Fruit fly (Drosophila melanogaster) whole organism, prepupa: ENCODE measurements around the gene CG32599.

Experiments used
- Blimp-1 ChIP-seq: fragments of 200-800 bp; sonication (Bioruptor generic); optimal IDR thresholded peaks from 3 replicates; lab custom pipeline; 2017; ENCODE audit warnings: missing biosample characterization, missing genetic modification characterization, mild to moderate bottlenecking, moderate library complexity, missing genetic modification reagents
- CG10631 ChIP-seq: fragments of 200-800 bp; sonication (Bioruptor generic); optimal IDR thresholded peaks from 2 replicates; lab custom pipeline; 2016; ENCODE audit warnings: missing biosample characterization, missing genetic modification characterization
- CG11762 ChIP-seq: fragments of 200-800 bp; sonication (Bioruptor generic); optimal IDR thresholded peaks from 3 replicates; lab custom pipeline; 2016; ENCODE audit warnings: missing biosample characterization, missing genetic modification characterization; ENCODE audit not compliant: insufficient read depth
- CG15336 ChIP-seq: fragments of 200-800 bp; sonication (Bioruptor generic); IDR thresholded peaks from 2 replicates; pipeline ENCODE4 v1.3.6; 2022; ENCODE audit warnings: missing biosample characterization, missing genetic modification characterization
- CG1621 ChIP-seq: fragments of 200-800 bp; sonication (Bioruptor generic); optimal IDR thresholded peaks from 3 replicates; lab custom pipeline; 2018; ENCODE audit warnings: missing biosample characterization, mild to moderate bottlenecking, missing genetic modification characterization
- CG3032 ChIP-seq: fragments of 200-800 bp; optimal IDR thresholded peaks from 2 replicates; lab custom pipeline; 2019; ENCODE audit warnings: missing biosample characterization, mild to moderate bottlenecking, missing genetic modification characterization, moderate library complexity
- CG31627 ChIP-seq: fragments of 200-800 bp; sonication (Bioruptor generic); optimal IDR thresholded peaks from 3 replicates; lab custom pipeline; 2016; ENCODE audit warnings: missing biosample characterization, missing genetic modification characterization
- CG34406 ChIP-seq: fragments of 200-800 bp; sonication (Bioruptor generic); optimal IDR thresholded peaks from 3 replicates; lab custom pipeline; 2016; ENCODE audit warnings: missing biosample characterization, missing genetic modification characterization
- CG3919 ChIP-seq: fragments of 200-800 bp; sonication (Bioruptor generic); optimal IDR thresholded peaks from 3 replicates; lab custom pipeline; 2016; ENCODE audit warnings: missing biosample characterization, missing genetic modification characterization
- CG4318 ChIP-seq: fragments of 200-800 bp; sonication (Bioruptor generic); optimal IDR thresholded peaks from 3 replicates; lab custom pipeline; 2017; ENCODE audit warnings: missing biosample characterization, mild to moderate bottlenecking, missing genetic modification characterization
- CG6163 ChIP-seq: fragments of 200-800 bp; sonication (Bioruptor generic); IDR thresholded peaks from 3 replicates; pipeline ENCODE4 v1.3.6; 2022; ENCODE audit warnings: missing biosample characterization, missing genetic modification characterization
- CG6276 ChIP-seq: fragments of 200-800 bp; sonication (Bioruptor generic); optimal IDR thresholded peaks from 2 replicates; lab custom pipeline; 2017; ENCODE audit warnings: missing biosample characterization, mild to moderate bottlenecking, missing genetic modification characterization
- CG6854 ChIP-seq: fragments of 200-800 bp; sonication (Bioruptor generic); optimal IDR thresholded peaks from 2 replicates; lab custom pipeline; 2017; ENCODE audit warnings: missing biosample characterization, mild to moderate bottlenecking, missing genetic modification characterization
- CG7368 ChIP-seq: fragments of 200-800 bp; sonication (Bioruptor generic); optimal IDR thresholded peaks from 3 replicates; lab custom pipeline; 2016; ENCODE audit warnings: missing biosample characterization, missing genetic modification characterization
- CG8119 ChIP-seq: fragments of 200-800 bp; sonication (Bioruptor generic); IDR thresholded peaks from 3 replicates; pipeline ENCODE4 v1.3.6; 2022; ENCODE audit warnings: missing biosample characterization, missing genetic modification characterization
- CG8632 ChIP-seq: fragments of 200-800 bp; sonication (Bioruptor generic); optimal IDR thresholded peaks from 3 replicates; lab custom pipeline; 2016; ENCODE audit warnings: missing biosample characterization, missing genetic modification characterization
- CG9139 ChIP-seq: fragments of 200-800 bp; sonication (Bioruptor generic); optimal IDR thresholded peaks from 3 replicates; lab custom pipeline; 2017; ENCODE audit warnings: missing biosample characterization, mild to moderate bottlenecking, missing genetic modification characterization
- Eip75B ChIP-seq: fragments of 200-800 bp; sonication (Bioruptor generic); optimal IDR thresholded peaks from 3 replicates; lab custom pipeline; 2016; ENCODE audit warnings: missing biosample characterization, missing genetic modification characterization
- Eip78C ChIP-seq: fragments of 200-800 bp; sonication (Bioruptor generic); peaks from one replicate; lab custom pipeline; 2016; ENCODE audit warnings: missing biosample characterization, missing genetic modification characterization
- Ets96B ChIP-seq: fragments of 200-800 bp; optimal IDR thresholded peaks from 2 replicates; lab custom pipeline; 2019; ENCODE audit warnings: missing biosample characterization, mild to moderate bottlenecking, missing genetic modification characterization, moderate library complexity
- Gug ChIP-seq: fragments of 200-800 bp; sonication (Bioruptor generic); IDR thresholded peaks from 2 replicates; pipeline ENCODE4 v1.3.6; 2022; ENCODE audit warnings: missing biosample characterization, missing genetic modification characterization
- Hr4 ChIP-seq: fragments of 200-800 bp; sonication (Bioruptor generic); optimal IDR thresholded peaks from 3 replicates; lab custom pipeline; 2016; ENCODE audit warnings: missing biosample characterization, missing genetic modification characterization
- Lpt ChIP-seq: fragments of 200-800 bp; sonication (Bioruptor generic); optimal IDR thresholded peaks from 3 replicates; lab custom pipeline; 2016; ENCODE audit warnings: missing biosample characterization, missing genetic modification characterization
- Met ChIP-seq: fragments of 200-800 bp; sonication (Bioruptor generic); optimal IDR thresholded peaks from 3 replicates; lab custom pipeline; 2016; ENCODE audit warnings: missing biosample characterization, missing genetic modification characterization
- OdsH ChIP-seq: fragments of 200-800 bp; sonication (Bioruptor generic); optimal IDR thresholded peaks from 3 replicates; lab custom pipeline; 2016; ENCODE audit warnings: missing biosample characterization, missing genetic modification characterization
- Smox ChIP-seq: fragments of 200-800 bp; sonication (Bioruptor generic); optimal IDR thresholded peaks from 3 replicates; lab custom pipeline; 2016; ENCODE audit warnings: missing biosample characterization, missing genetic modification characterization
- Sox102F ChIP-seq: fragments of 200-800 bp; sonication (Bioruptor generic); optimal IDR thresholded peaks from 2 replicates; lab custom pipeline; 2016; ENCODE audit warnings: missing biosample characterization, mild to moderate bottlenecking, missing genetic modification characterization
- Sox14 ChIP-seq: fragments of 200-800 bp; sonication (Bioruptor generic); optimal IDR thresholded peaks from 3 replicates; lab custom pipeline; 2016; ENCODE audit warnings: missing biosample characterization, missing genetic modification characterization
- Sox15 ChIP-seq: fragments of 200-800 bp; sonication (Bioruptor generic); optimal IDR thresholded peaks from 3 replicates; lab custom pipeline; 2016; ENCODE audit warnings: missing biosample characterization, missing genetic modification characterization
- achi ChIP-seq: fragments of 200-800 bp; sonication (Bioruptor generic); optimal IDR thresholded peaks from 3 replicates; lab custom pipeline; 2016; ENCODE audit warnings: missing biosample characterization, missing genetic modification characterization
- dsx ChIP-seq: fragments of 200-800 bp; optimal IDR thresholded peaks from 3 replicates; lab custom pipeline; 2019; ENCODE audit warnings: missing biosample characterization, mild to moderate bottlenecking, missing genetic modification characterization, moderate library complexity; ENCODE audit not compliant: poor library complexity, severe bottlenecking
- eg ChIP-seq: fragments of 200-800 bp; sonication (Bioruptor generic); IDR thresholded peaks from 3 replicates; pipeline ENCODE4 v1.3.6; 2022; ENCODE audit warnings: missing biosample characterization, missing genetic modification characterization
- esn ChIP-seq: fragments of 200-800 bp; sonication (Bioruptor generic); optimal IDR thresholded peaks from 2 replicates; lab custom pipeline; 2016; ENCODE audit warnings: missing biosample characterization, mild to moderate bottlenecking, missing genetic modification characterization, moderate library complexity
- fd85E ChIP-seq: fragments of 200-800 bp; sonication (Bioruptor generic); optimal IDR thresholded peaks from 3 replicates; lab custom pipeline; 2016; ENCODE audit warnings: missing biosample characterization, missing genetic modification characterization
- fkh ChIP-seq: fragments of 200-800 bp; sonication (Bioruptor generic); optimal IDR thresholded peaks from 3 replicates; lab custom pipeline; 2017; ENCODE audit warnings: missing biosample characterization, mild to moderate bottlenecking, missing genetic modification characterization, moderate library complexity
- lz ChIP-seq: fragments of 200-800 bp; sonication (Bioruptor generic); optimal IDR thresholded peaks from 3 replicates; lab custom pipeline; 2016; ENCODE audit warnings: missing biosample characterization, missing genetic modification characterization
- net ChIP-seq: fragments of 200-800 bp; sonication (Bioruptor generic); optimal IDR thresholded peaks from 3 replicates; lab custom pipeline; 2016; ENCODE audit warnings: missing biosample characterization, missing genetic modification characterization
- ss ChIP-seq, 2 experiments: fragments of 200-800 bp; sonication (Bioruptor generic); optimal IDR thresholded peaks; 2 replicates in 1 of 2; 3 replicates in 1 of 2; lab custom pipeline; 2017 to 2018; ENCODE audit warnings: mild to moderate bottlenecking in 2 of 2, missing biosample characterization in 2 of 2, missing genetic modification characterization in 2 of 2, moderate library complexity in 1 of 2
- svp ChIP-seq: fragments of 200-800 bp; sonication (Bioruptor generic); peaks from one replicate; lab custom pipeline; 2016; ENCODE audit warnings: missing biosample characterization, missing genetic modification characterization

CG32599 gene

DNA sequence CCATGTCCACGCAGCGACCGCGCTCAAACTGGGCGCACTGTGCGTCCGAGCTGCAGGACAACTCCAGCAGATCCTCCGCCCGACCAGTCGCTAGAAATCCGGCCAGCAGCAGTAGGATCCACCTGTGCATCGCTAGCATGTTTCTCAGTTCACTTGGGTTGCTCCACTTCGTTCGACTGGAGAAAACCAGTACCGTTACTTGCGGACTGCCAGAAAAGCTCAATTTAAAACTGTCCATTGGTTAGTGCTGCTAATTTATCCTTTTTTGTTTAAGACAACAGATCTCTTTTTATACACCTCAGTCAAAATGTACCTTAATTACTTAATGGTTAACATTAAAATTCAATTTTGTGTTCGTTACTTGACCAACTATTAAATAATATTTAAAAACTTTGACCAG is 17.8 kb upstream of the CG32599 start, which contains the start of gene CG11674:
TSS of gene CG11674 (minus strand) at position 215 of the 400 bp plus-strand sequence.
- TF ChIP-seq Sox14 (GFP tag; lab: Kevin White, UChicago), result no peak
- no peak for TF ChIP-seq CG15336 (GFP tag; lab: Robert Waterston, UW)
- TF ChIP-seq Lpt, result no peak
- TF ChIP-seq fd85E (GFP tag; lab: Kevin White, UChicago), result no peak
- TF ChIP-seq CG1621, result no peak
- no peak for TF ChIP-seq Gug (GFP tag; lab: Robert Waterston, UW)
- TF ChIP-seq OdsH (GFP tag; lab: Kevin White, UChicago), result no peak
- TF ChIP-seq svp, result no peak

DNA sequence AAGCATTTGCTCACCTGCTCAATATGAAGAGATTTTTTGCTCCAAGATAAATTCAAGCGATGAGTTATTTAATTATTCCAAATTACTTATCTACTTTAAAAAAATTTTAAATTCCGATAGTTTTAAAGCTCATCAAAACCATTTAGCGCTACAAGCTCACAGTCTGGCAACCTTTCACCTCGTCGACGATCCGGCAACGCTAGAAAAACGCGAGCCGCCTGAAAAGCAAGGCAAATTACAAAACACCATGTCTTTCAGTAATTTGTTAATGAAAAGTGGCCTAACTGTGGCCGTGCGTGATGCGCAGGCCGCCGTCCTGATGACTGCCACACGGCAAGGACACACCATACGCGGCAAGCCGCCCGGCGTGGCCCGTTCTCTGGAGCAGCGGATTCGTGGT is 17.4 kb upstream of the CG32599 start, which contains the start of gene mRpL38:
TSS of gene mRpL38 (plus strand) at position 197 of the 400 bp plus-strand sequence.
- TF ChIP-seq svp, result peak; percentile 26
- no peak for TF ChIP-seq Smox

DNA sequence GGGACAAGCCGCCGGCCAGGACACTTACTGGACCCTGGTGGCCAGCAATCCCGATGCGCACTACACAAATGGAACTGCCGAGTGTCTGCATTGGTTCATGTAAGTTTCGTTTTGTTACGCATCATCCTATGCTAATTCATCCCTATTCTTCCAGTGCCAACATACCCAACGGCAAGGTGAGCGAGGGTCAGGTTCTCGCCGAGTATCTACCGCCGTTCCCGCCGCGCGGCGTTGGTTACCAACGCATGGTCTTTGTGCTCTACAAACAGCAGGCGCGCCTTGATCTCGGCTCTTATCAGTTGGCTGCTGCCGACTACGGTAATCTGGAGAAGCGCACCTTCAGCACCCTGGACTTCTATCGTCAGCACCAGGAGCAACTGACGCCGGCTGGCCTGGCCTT is 16.4 kb upstream of the CG32599 start:
- no peak for TF ChIP-seq Sox102F (GFP tag; lab: Kevin White, UChicago)
- peak; percentile 94 for TF ChIP-seq svp

DNA sequence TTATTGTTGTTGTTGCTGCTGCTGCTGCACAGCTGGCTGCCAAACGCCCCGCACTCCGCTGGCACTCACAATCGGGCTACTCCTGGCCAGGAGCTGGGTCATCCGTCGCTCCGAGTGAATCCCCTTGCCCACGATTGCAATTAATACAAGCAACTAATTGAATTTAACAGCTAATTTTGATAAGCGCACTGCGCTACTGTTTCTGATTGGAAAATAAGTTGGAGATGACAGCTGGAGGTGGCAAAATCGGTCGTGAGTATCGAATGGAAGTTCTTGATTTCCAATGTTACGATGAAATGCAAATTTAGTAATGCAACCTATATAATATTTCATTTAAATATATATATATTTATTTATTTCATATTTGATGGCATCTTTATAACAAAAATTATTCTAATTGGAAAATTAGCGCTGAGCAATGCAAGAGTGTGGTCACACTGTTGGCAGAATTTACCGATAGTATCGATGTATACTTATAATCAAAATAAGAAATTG is 9.6 kb upstream of the CG32599 start, which contains the start of gene CG42271:
TSS of gene CG42271 (minus strand) at position 224 of the 495 bp plus-strand sequence.
- TF ChIP-seq CG4318, result no peak
- peak; percentile 15 for TF ChIP-seq CG3032 (tag; lab: Kevin White, UChicago)
- TF ChIP-seq esn (GFP tag; lab: Kevin White, UChicago), result peak; percentile 21
- 0 out of 3 replicates have a peak, but pooled peaks have one; percentile 26 for TF ChIP-seq eg (GFP tag; lab: Robert Waterston, UW)
- peak; percentile 93 for TF ChIP-seq dsx (GFP tag; lab: Kevin White, UChicago)
- peak; percentile 67 for TF ChIP-seq svp
- peak; percentile 28 for TF ChIP-seq lz
- TF ChIP-seq CG10631, result no peak
- peak; percentile 26 for TF ChIP-seq CG34406 (GFP tag; lab: Kevin White, UChicago)

DNA sequence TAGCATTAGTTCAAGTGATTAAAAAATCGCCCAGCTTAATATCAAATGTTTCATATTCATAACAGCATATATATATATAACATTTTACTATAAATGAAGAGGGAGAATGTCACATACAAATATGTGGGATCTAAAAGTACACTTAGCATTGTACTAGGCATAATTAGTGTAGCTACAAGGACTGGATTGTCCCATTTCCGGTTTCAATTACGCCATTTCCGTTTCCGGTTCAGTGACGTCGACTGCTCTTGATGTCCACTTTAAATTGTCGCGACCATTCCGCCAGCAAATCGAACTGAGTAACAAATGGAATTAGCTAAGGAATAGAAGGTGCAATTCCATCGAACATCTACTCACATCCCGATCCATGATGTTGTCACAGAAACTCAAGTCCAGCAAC is 9.0 kb upstream of the CG32599 start:
- TF ChIP-seq CG34406 (GFP tag; lab: Kevin White, UChicago), result no peak
- TF ChIP-seq Sox102F (GFP tag; lab: Kevin White, UChicago), result no peak
- peak; percentile 4 for TF ChIP-seq CG6854 (GFP tag; lab: Kevin White, UChicago)
- peak; percentile 13 for TF ChIP-seq Eip78C (GFP tag; lab: Kevin White, UChicago)

DNA sequence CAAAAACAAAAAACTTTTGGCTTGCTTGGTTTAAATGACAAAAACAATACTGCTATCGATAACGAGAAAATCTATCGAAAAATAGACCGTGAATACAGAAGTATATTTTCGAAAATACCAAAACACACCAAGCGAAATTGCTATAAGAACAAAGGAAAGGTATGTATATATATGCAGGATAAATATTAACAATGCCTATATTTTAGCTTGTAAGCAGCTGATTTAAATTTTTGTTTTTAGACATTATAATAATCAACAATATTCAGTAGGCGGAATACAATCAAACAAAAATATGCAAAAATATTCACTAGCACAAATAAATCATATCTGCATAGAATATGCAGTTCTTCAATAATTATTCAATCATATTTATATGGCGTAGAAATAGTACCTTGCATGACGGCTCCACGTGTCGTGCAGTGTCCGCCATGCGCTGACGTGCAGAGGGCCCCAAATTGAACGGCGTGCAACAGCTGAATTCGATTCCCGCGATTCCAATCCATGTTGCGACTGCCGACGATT is 5.6 kb upstream of the CG32599 start, which contains the start of the genes Fbxl4 and Dus2:
TSS of gene Fbxl4 (minus strand) at position 51 of the 522 bp plus-strand sequence.
TSS of gene Dus2 (plus strand) at position 116 of the 522 bp plus-strand sequence.
- TF ChIP-seq Blimp-1 (GFP tag; lab: Kevin White, UChicago) (peak; percentile 68), dsx (GFP tag; lab: Kevin White, UChicago) (peak; percentile 76), Sox102F (GFP tag; lab: Kevin White, UChicago) (peak; percentile 86), CG15336 (GFP tag; lab: Robert Waterston, UW) (peak; percentile 85), ss (GFP tag; optimal IDR thresholded peaks at IDR 0.05; lab: Kevin White, UChicago) (peak; percentile 67 to 82), Sox15 (GFP tag; lab: Kevin White, UChicago) (peak; percentile 91), Ets96B (tag; lab: Kevin White, UChicago) (peak; percentile 84), achi (GFP tag; lab: Kevin White, UChicago) (peak; percentile 88), net (GFP tag; lab: Kevin White, UChicago) (peak; percentile 85), CG7368 (GFP tag; lab: Kevin White, UChicago) (peak; percentile 84), fkh (GFP tag; lab: Kevin White, UChicago) (no peak), CG34406 (GFP tag; lab: Kevin White, UChicago) (peak; percentile 86), CG8632 (GFP tag; lab: Kevin White, UChicago) (peak; percentile 83), Smox (peak; percentile 90), CG3919 (GFP tag; lab: Kevin White, UChicago) (peak; percentile 92), CG6163 (GFP tag; lab: Robert Waterston, UW) (peak; percentile 90), CG11762 (GFP tag; lab: Kevin White, UChicago) (peak; percentile 82), CG8119 (GFP tag; lab: Robert Waterston, UW) (peak; percentile 85), CG31627 (peak; percentile 94), CG6276 (peak; percentile 75), eg (GFP tag; lab: Robert Waterston, UW) (peak; percentile 89), Eip75B (GFP tag; lab: Kevin White, UChicago) (peak; percentile 92), Sox14 (GFP tag; lab: Kevin White, UChicago) (peak; percentile 96), Hr4 (peak; percentile 93), CG4318 (peak; percentile 85), CG6854 (GFP tag; lab: Kevin White, UChicago) (peak; percentile 52), Met (peak; percentile 91), Gug (GFP tag; lab: Robert Waterston, UW) (peak; percentile 77), CG9139 (GFP tag; lab: Kevin White, UChicago) (peak; percentile 43)
